Fruit fly (Drosophila melanogaster) whole organism, prepupa: ENCODE results near the gene CG34417.

Source experiments
- OdsH ChIP-seq: fragments of 200-800 bp; sonication (Bioruptor generic); optimal IDR thresholded peaks from 3 replicates; lab custom pipeline; 2016; ENCODE audit warnings: missing biosample characterization, missing genetic modification characterization
- Sox102F ChIP-seq: fragments of 200-800 bp; sonication (Bioruptor generic); optimal IDR thresholded peaks from 2 replicates; lab custom pipeline; 2016; ENCODE audit warnings: missing biosample characterization, mild to moderate bottlenecking, missing genetic modification characterization

- TF ChIP-seq OdsH: peak; percentile 18
- peak; percentile 33 for TF ChIP-seq Sox102F (GFP tag; lab: Kevin White, UChicago)
These were observed 33.2 kb downstream of the CG34417 start for dm6 chrX:6573799-6574198.
